Worm (Caenorhabditis elegans) whole organism, late embryonic: Measurements from ENCODE around the gene act-5.

Experiments
- C38D4.7 ChIP-seq: fragments of 200-800 bp; sonication (Bioruptor generic); optimal IDR thresholded peaks from 2 replicates; lab custom pipeline; 2018; ENCODE audit warnings: mild to moderate bottlenecking, missing genetic modification characterization, moderate library complexity, missing compliant biosample characterization
- ahr-1 ChIP-seq: sonication (generic microtip); optimal IDR thresholded peaks from 2 replicates; lab custom pipeline; 2016; ENCODE audit warnings: missing genetic modification characterization, missing compliant biosample characterization
- ceh-18 ChIP-seq: sonication (generic microtip); optimal IDR thresholded peaks from 2 replicates; lab custom pipeline; 2016; ENCODE audit warnings: missing genetic modification characterization, missing compliant biosample characterization
- ceh-19 ChIP-seq: fragments of 200-800 bp; sonication (Bioruptor generic); optimal IDR thresholded peaks from 2 replicates; lab custom pipeline; 2018; ENCODE audit warnings: mild to moderate bottlenecking, missing genetic modification characterization, missing compliant biosample characterization
- ceh-22 ChIP-seq: sonication (generic microtip); optimal IDR thresholded peaks from 2 replicates; lab custom pipeline; 2017; ENCODE audit warnings: missing biosample characterization, missing genetic modification characterization
- ceh-24 ChIP-seq: sonication (generic microtip); optimal IDR thresholded peaks from 2 replicates; lab custom pipeline; 2016; ENCODE audit warnings: mild to moderate bottlenecking, missing genetic modification characterization, missing compliant biosample characterization
- ceh-31 ChIP-seq: sonication (generic microtip); optimal IDR thresholded peaks from 2 replicates; lab custom pipeline; 2016; ENCODE audit warnings: missing genetic modification characterization, missing compliant biosample characterization
- ceh-48 ChIP-seq: sonication (generic microtip); optimal IDR thresholded peaks from 2 replicates; lab custom pipeline; 2016; ENCODE audit warnings: missing genetic modification characterization, inconsistent platforms, missing compliant biosample characterization
- che-1 ChIP-seq: sonication (generic microtip); optimal IDR thresholded peaks from 2 replicates; lab custom pipeline; 2016; ENCODE audit warnings: mild to moderate bottlenecking, missing genetic modification characterization, missing compliant biosample characterization
- dve-1 ChIP-seq: sonication (generic microtip); optimal IDR thresholded peaks from 2 replicates; lab custom pipeline; 2017; ENCODE audit warnings: antibody characterized with exemption, mild to moderate bottlenecking, missing genetic modification characterization, missing compliant biosample characterization
- elt-2 ChIP-seq: sonication (generic microtip); optimal IDR thresholded peaks from 2 replicates; lab custom pipeline; 2016; ENCODE audit warnings: missing genetic modification reagents, missing genetic modification characterization, missing compliant biosample characterization
- elt-4 ChIP-seq: sonication (generic microtip); optimal IDR thresholded peaks from 2 replicates; lab custom pipeline; 2016; ENCODE audit warnings: missing genetic modification characterization, missing compliant biosample characterization
- fkh-10 ChIP-seq: fragments of 150-350 bp; optimal IDR thresholded peaks from 2 replicates; lab custom pipeline; 2014; ENCODE audit warnings: missing biosample characterization, missing genetic modification reagents, missing genetic modification characterization
- hlh-15 ChIP-seq: sonication (generic microtip); optimal IDR thresholded peaks from 2 replicates; lab custom pipeline; 2016; ENCODE audit warnings: missing genetic modification characterization, missing compliant biosample characterization
- hlh-6 ChIP-seq: sonication (generic microtip); optimal IDR thresholded peaks from 2 replicates; lab custom pipeline; 2016; ENCODE audit warnings: missing genotype, missing genetic modification characterization, missing compliant biosample characterization
- hlh-8 ChIP-seq: sonication (generic microtip); optimal IDR thresholded peaks from 2 replicates; lab custom pipeline; 2016; ENCODE audit warnings: missing genotype, missing genetic modification characterization, missing compliant biosample characterization
- lim-6 ChIP-seq: sonication (generic microtip); optimal IDR thresholded peaks from 2 replicates; lab custom pipeline; 2016; ENCODE audit warnings: missing genetic modification characterization, missing compliant biosample characterization
- madf-2 ChIP-seq: sonication (generic microtip); optimal IDR thresholded peaks from 2 replicates; lab custom pipeline; 2017; ENCODE audit warnings: missing genetic modification characterization, missing compliant biosample characterization
- nfya-1 ChIP-seq: sonication (generic microtip); optimal IDR thresholded peaks from 2 replicates; lab custom pipeline; 2017; ENCODE audit warnings: missing genetic modification characterization, mild to moderate bottlenecking, missing compliant biosample characterization, antibody characterized with exemption, moderate library complexity
- npax-4 ChIP-seq: sonication (generic microtip); optimal IDR thresholded peaks from 2 replicates; lab custom pipeline; 2016; ENCODE audit warnings: missing genetic modification characterization, missing compliant biosample characterization
- odd-2 ChIP-seq: sonication (generic microtip); optimal IDR thresholded peaks from 2 replicates; lab custom pipeline; 2017; ENCODE audit warnings: antibody characterized with exemption, mild to moderate bottlenecking, missing genetic modification characterization, missing compliant biosample characterization
- pha-2 ChIP-seq: sonication (generic microtip); optimal IDR thresholded peaks from 2 replicates; lab custom pipeline; 2017; ENCODE audit warnings: mild to moderate bottlenecking, missing genetic modification characterization, missing compliant biosample characterization
- pqm-1 ChIP-seq: sonication (generic microtip); optimal IDR thresholded peaks from 2 replicates; lab custom pipeline; 2016; ENCODE audit warnings: missing genetic modification characterization, missing compliant biosample characterization
- pros-1 ChIP-seq: fragments of 150-350 bp; optimal IDR thresholded peaks from 2 replicates; lab custom pipeline; 2014; ENCODE audit warnings: missing biosample characterization, missing genetic modification reagents, missing genetic modification characterization
- ref-2 ChIP-seq: sonication (generic microtip); optimal IDR thresholded peaks from 2 replicates; lab custom pipeline; 2016; ENCODE audit warnings: missing genetic modification characterization, missing compliant biosample characterization
- rnt-1 ChIP-seq: sonication (generic microtip); optimal IDR thresholded peaks from 2 replicates; lab custom pipeline; 2016; ENCODE audit warnings: missing genetic modification characterization, missing compliant biosample characterization
- sdc-2 ChIP-seq: sonication (generic microtip); optimal IDR thresholded peaks from 2 replicates; lab custom pipeline; 2016; ENCODE audit warnings: missing genotype, missing genetic modification characterization, missing compliant biosample characterization
- sox-2 ChIP-seq: fragments of 200-800 bp; sonication (Bioruptor generic); IDR thresholded peaks from 2 replicates; pipeline ENCODE4 v1.3.6; 2022; ENCODE audit warnings: missing genetic modification reagents, missing genetic modification characterization, missing compliant biosample characterization
- sox-4 ChIP-seq: sonication (generic microtip); optimal IDR thresholded peaks from 2 replicates; lab custom pipeline; 2017; ENCODE audit warnings: mild to moderate bottlenecking, missing genetic modification characterization, inconsistent platforms, missing compliant biosample characterization
- syd-9 ChIP-seq: sonication (generic microtip); optimal IDR thresholded peaks from 2 replicates; lab custom pipeline; 2016; ENCODE audit warnings: mild to moderate bottlenecking, missing genetic modification characterization, moderate library complexity, missing compliant biosample characterization
- tbx-2 ChIP-seq: sonication (generic microtip); optimal IDR thresholded peaks from 2 replicates; lab custom pipeline; 2016; ENCODE audit warnings: missing genetic modification characterization, missing compliant biosample characterization
- tbx-7 ChIP-seq: sonication (generic microtip); optimal IDR thresholded peaks from 2 replicates; lab custom pipeline; 2016; ENCODE audit warnings: missing genotype, missing genetic modification characterization, missing compliant biosample characterization
- ttx-3 ChIP-seq: sonication (generic microtip); optimal IDR thresholded peaks from 2 replicates; lab custom pipeline; 2016; ENCODE audit warnings: missing genetic modification reagents, missing genetic modification characterization, missing compliant biosample characterization
- unc-42 ChIP-seq: sonication (generic microtip); optimal IDR thresholded peaks from 2 replicates; lab custom pipeline; 2016; ENCODE audit warnings: missing genotype, missing genetic modification characterization, missing compliant biosample characterization
- unc-55 ChIP-seq: sonication (generic microtip); optimal IDR thresholded peaks from 2 replicates; lab custom pipeline; 2017; ENCODE audit warnings: missing biosample characterization, missing genetic modification reagents, missing genetic modification characterization
- zip-5 ChIP-seq: sonication (generic microtip); optimal IDR thresholded peaks from 2 replicates; lab custom pipeline; 2016; ENCODE audit warnings: missing genetic modification characterization, missing compliant biosample characterization

act-5 gene

ce11 chrIII:13621012-13621411 lies 15.1 kb upstream of the act-5 start:
- TF ChIP-seq sdc-2 (tag; lab: Kevin White, UChicago) (no peak), ref-2 (tag; lab: Kevin White, UChicago) (no peak), ahr-1 (tag; lab: Kevin White, UChicago) (no peak), sox-4 (tag; lab: Kevin White, UChicago) (no peak), elt-4 (no peak), odd-2 (no peak), lim-6 (no peak), ceh-22 (tag; lab: Kevin White, UChicago) (no peak), sox-2 (no peak), nfya-1 (no peak), ttx-3 (tag; lab: Kevin White, UChicago) (no peak)

ce11 chrIII:13616793-13617192 lies 10.9 kb upstream of the act-5 start, which contains the start of gene T12D8.9:
TSS of gene T12D8.9 (plus strand) at chrIII:13617104.
- TF ChIP-seq pha-2 (tag; lab: Kevin White, UChicago) (no peak), tbx-2 (tag; lab: Kevin White, UChicago) (peak; percentile 31), rnt-1 (tag; lab: Kevin White, UChicago) (peak; percentile 29), sox-2 (no peak), hlh-8 (tag; lab: Kevin White, UChicago) (peak; percentile 42), syd-9 (no peak), ceh-18 (peak; percentile 78), unc-55 (GFP tag; lab: Kevin White, UChicago) (peak; percentile 16)

ce11 chrIII:13615530-13615929 lies 9.7 kb upstream of the act-5 start:
- TF ChIP-seq elt-4 (peak; percentile 36), hlh-6 (peak; percentile 0), npax-4 (tag; lab: Kevin White, UChicago) (no peak)

- TF ChIP-seq pros-1 (tag; lab: Kevin White, UChicago) (no peak), madf-2 (tag; lab: Kevin White, UChicago) (no peak), ceh-24 (tag; lab: Kevin White, UChicago) (no peak), unc-55 (GFP tag; lab: Kevin White, UChicago) (no peak), ceh-18 (no peak)
- TF ChIP-seq, all 69 proteins: peak for 0
These were observed 8.9 kb upstream of the act-5 start for ce11 chrIII:13614751-13615150.

- TF ChIP-seq pros-1 (tag; lab: Kevin White, UChicago) (no peak), ceh-18 (no peak), tbx-2 (tag; lab: Kevin White, UChicago) (no peak), dve-1 (tag; lab: Kevin White, UChicago) (no peak), syd-9 (no peak), pha-2 (tag; lab: Kevin White, UChicago) (no peak), hlh-15 (tag; lab: Kevin White, UChicago) (no peak), zip-5 (tag; lab: Kevin White, UChicago) (no peak), ceh-19 (GFP tag; lab: Kevin White, UChicago) (no peak), ceh-24 (tag; lab: Kevin White, UChicago) (no peak), npax-4 (tag; lab: Kevin White, UChicago) (no peak), ceh-48 (tag; lab: Kevin White, UChicago) (no peak), tbx-7 (tag; lab: Kevin White, UChicago) (no peak), ref-2 (tag; lab: Kevin White, UChicago) (no peak), ceh-22 (tag; lab: Kevin White, UChicago) (no peak)
These were observed 8.3 kb upstream of the act-5 start for ce11 chrIII:13614206-13614605.

ce11 chrIII:13607833-13608232 lies 2.0 kb upstream of the act-5 start, which contains the start of gene shpk-1:
TSS of gene shpk-1 (plus strand) at chrIII:13608020.
- TF ChIP-seq unc-42 (tag; lab: Kevin White, UChicago) = no peak
- TF ChIP-seq elt-2 (tag; lab: Kevin White, UChicago) = peak; percentile 50
- TF ChIP-seq pqm-1 (tag; lab: Kevin White, UChicago) = peak; percentile 73
- TF ChIP-seq sox-4 (tag; lab: Kevin White, UChicago) = no peak
- TF ChIP-seq zip-5 (tag; lab: Kevin White, UChicago) = no peak
- no peak for TF ChIP-seq ceh-31 (tag; lab: Kevin White, UChicago)
- TF ChIP-seq C38D4.7 (GFP tag; lab: Kevin White, UChicago) = no peak
- TF ChIP-seq che-1 (tag; lab: Kevin White, UChicago) = no peak
- no peak for TF ChIP-seq fkh-10 (GFP tag; lab: Kevin White, UChicago)
